Worm (Caenorhabditis elegans) whole organism, late embryonic: ENCODE results near the gene sid-5.

Experiments
- K09A11.1 ChIP-seq: sonication (generic microtip); optimal IDR thresholded peaks from 2 replicates; lab custom pipeline; 2017; ENCODE audit warnings: antibody characterized with exemption, mild to moderate bottlenecking, missing genetic modification characterization, missing compliant biosample characterization; ENCODE audit not compliant: insufficient read depth
- ama-1 ChIP-seq: fragments of 150-350 bp; optimal IDR thresholded peaks from 2 replicates; lab custom pipeline; 2014
- ceh-22 ChIP-seq: sonication (generic microtip); optimal IDR thresholded peaks from 2 replicates; lab custom pipeline; 2017; ENCODE audit warnings: missing biosample characterization, missing genetic modification characterization
- fkh-10 ChIP-seq: fragments of 150-350 bp; optimal IDR thresholded peaks from 2 replicates; lab custom pipeline; 2014; ENCODE audit warnings: missing biosample characterization, missing genetic modification reagents, missing genetic modification characterization
- hlh-30 ChIP-seq: sonication (generic microtip); optimal IDR thresholded peaks from 2 replicates; lab custom pipeline; 2017; ENCODE audit warnings: antibody characterized with exemption, missing genetic modification characterization, missing compliant biosample characterization; ENCODE audit not compliant: insufficient read depth
- pha-2 ChIP-seq: sonication (generic microtip); optimal IDR thresholded peaks from 2 replicates; lab custom pipeline; 2017; ENCODE audit warnings: mild to moderate bottlenecking, missing genetic modification characterization, missing compliant biosample characterization
- tbx-2 ChIP-seq: sonication (generic microtip); optimal IDR thresholded peaks from 2 replicates; lab custom pipeline; 2016; ENCODE audit warnings: missing genetic modification characterization, missing compliant biosample characterization

DNA sequence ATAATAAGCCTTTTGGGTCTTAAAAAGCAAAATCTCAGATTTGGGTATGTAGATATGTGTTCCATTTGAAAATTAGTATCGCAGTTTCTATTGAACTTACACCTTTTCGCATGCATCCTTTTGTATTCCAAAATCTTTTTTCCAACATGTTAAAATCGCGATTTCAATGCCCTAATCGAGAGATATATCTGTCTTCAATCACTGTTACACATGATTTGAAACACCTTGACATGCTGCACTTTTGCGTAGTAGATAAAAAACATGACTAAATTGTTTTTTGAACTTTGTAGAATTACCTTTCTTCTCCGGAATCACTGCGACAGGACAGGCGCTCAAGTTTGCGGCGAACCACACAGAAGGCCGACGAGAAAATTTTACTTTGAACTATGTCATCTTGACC is 37.2 kb downstream of the sid-5 start:
- TF ChIP-seq tbx-2 (tag; lab: Kevin White, UChicago) (no peak), hlh-30 (tag; lab: Kevin White, UChicago) (no peak), ceh-22 (no peak), K09A11.1 (tag; lab: Kevin White, UChicago) (no peak), fkh-10 (GFP tag; lab: Kevin White, UChicago) (no peak), pha-2 (tag; lab: Kevin White, UChicago) (no peak), ama-1 (lab: Kevin White, UChicago) (no peak)
